Worm (Caenorhabditis elegans): Measurements from ENCODE around the gene cest-33.

DNA sequence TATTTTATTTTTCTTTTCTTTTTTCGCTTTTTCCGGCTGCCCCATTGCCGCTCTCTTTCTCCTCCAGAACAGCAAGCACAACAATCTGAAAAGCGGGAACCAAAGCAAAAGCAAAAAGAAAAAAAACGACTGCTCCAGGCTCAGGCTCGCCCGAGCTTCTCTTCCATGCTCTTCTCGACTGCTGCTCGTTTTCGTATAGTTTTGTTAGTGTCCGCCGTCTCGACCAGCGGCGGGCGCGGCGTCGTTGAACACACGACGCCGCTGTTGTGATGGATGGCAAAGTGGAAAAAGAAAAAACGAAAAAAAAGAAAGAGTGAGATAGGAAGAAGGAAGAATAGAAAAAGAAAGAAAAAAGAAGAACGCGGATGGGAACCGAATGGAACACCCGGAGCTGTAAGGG lies 15.4 kb downstream of the cest-33 start:
- TF ChIP-seq ces-1 (GFP tag; optimal IDR thresholded peaks at IDR 0.05), result no peak
- no peak for TF ChIP-seq unc-86 (tag; optimal IDR thresholded peaks at IDR 0.05)
- TF ChIP-seq C34B4.2 (tag; optimal IDR thresholded peaks at IDR 0.05), result no peak
- no peak for TF ChIP-seq ztf-11 (tag; optimal IDR thresholded peaks at IDR 0.05)
